Worm (Caenorhabditis elegans): ENCODE data around the gene clec-264.
A peak's percentile ranks its signal among the peaks of the same experiment; 100 is the strongest.

The clec-264 gene

DNA sequence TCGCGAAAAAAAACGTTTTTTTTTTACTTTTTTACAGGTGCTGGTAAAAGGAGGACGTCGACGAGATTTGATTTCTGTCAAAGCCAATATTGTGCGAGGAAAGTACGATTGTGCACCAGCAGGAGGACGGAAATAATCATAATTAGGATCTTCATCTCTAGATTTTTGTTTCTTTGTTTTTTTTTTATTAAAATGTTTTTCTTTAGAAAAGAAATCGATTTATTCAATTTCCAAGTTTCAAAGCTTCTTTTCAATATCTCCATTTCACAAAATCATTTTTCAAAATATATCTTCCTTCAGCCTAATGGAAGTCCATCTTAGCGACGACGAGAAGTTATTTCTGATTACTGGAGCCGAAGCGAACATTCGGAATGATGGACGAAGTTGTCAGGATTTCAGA is 11.9 kb downstream of the clec-264 start, which contains the start of gene exos-7:
Gene exos-7, plus strand, starts transcription at position 301 of the 400 bp plus-strand sequence.
- TF ChIP-seq elt-1 (tag; optimal IDR thresholded peaks at IDR 0.05; ENCODE audit: borderline replicate concordance, insufficient read depth): no peak
- no peak for TF ChIP-seq mls-2 (tag; optimal IDR thresholded peaks at IDR 0.05)
- TF ChIP-seq ceh-39 (tag; optimal IDR thresholded peaks at IDR 0.05): no peak
- no peak for TF ChIP-seq nhr-2 (tag; optimal IDR thresholded peaks at IDR 0.05)
- no peak for TF ChIP-seq flh-1 (GFP tag; optimal IDR thresholded peaks at IDR 0.05)
- no peak for TF ChIP-seq blmp-1 (tag; optimal IDR thresholded peaks at IDR 0.05)
- TF ChIP-seq cnd-1 (tag; optimal IDR thresholded peaks at IDR 0.05): no peak
- no peak for TF ChIP-seq drap-1 (GFP tag; optimal IDR thresholded peaks at IDR 0.05)
- TF ChIP-seq ceh-43 (GFP tag; optimal IDR thresholded peaks at IDR 0.05): no peak

DNA sequence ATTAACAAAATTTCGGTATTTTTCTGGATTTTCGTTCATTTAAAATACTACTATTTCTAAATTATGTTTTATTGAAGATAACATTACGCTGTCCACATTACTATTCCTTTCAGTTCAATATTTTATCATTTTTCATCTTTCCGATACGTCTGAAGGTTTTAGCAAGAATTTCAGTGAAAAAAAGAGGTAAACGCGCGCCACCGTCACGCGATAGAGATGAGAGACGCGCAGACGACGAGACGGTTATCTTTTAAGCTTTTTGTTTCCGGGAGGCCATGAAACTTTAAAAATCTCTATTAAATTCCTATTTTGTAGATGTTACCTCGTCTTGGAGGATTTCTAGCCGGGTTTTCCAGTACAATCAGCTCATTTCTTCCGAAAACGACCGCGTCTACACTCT is 12.7 kb downstream of the clec-264 start, which contains the start of gene mrps-12:
Gene mrps-12, plus strand, starts transcription at position 316 of the 400 bp plus-strand sequence.
- TF ChIP-seq lin-13 (tag; optimal IDR thresholded peaks at IDR 0.05): no peak
- peak; percentile 10 for TF ChIP-seq ces-1 (GFP tag; optimal IDR thresholded peaks at IDR 0.05)
- TF ChIP-seq ceh-83 (GFP tag; optimal IDR thresholded peaks at IDR 0.05): peak; percentile 41

DNA sequence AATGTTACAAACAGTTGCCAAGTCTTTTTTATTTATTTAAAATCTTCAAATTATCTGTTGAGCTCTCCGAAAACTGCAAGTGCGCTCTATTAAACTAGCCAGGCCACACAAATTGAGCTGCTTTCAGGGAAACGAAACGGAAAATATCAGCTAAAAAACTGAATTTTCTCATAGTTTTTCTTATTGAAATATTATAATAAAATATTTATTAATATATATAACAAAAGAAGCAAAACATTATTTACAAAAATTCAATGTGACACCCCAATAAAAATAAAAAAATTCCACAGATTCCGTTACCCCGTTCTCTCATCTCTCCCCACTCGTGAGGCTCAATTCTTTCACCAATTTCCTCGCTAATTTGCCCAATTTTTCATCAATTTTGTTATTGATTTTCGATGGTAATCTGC is 17.9 kb downstream of the clec-264 start:
- no peak for TF ChIP-seq elt-3 (tag; optimal IDR thresholded peaks at IDR 0.05)
- no peak for TF ChIP-seq ham-2 (GFP tag; optimal IDR thresholded peaks at IDR 0.05)
- TF ChIP-seq snpc-4 (tag; optimal IDR thresholded peaks at IDR 0.05): no peak
- TF ChIP-seq unc-39 (tag; optimal IDR thresholded peaks at IDR 0.05): no peak
- no peak for TF ChIP-seq nhr-28 (tag; optimal IDR thresholded peaks at IDR 0.05)
- no peak for TF ChIP-seq unc-62 (GFP tag; optimal IDR thresholded peaks at IDR 0.05)
- TF ChIP-seq drap-1 (GFP tag; optimal IDR thresholded peaks at IDR 0.05): no peak
- no peak for TF ChIP-seq nhr-76 (tag; optimal IDR thresholded peaks at IDR 0.05)
- no peak for TF ChIP-seq mab-5 (tag; optimal IDR thresholded peaks at IDR 0.05)
- TF ChIP-seq mep-1 (tag; optimal IDR thresholded peaks at IDR 0.05): peak; percentile 52
- peak; percentile 63 for TF ChIP-seq sptf-1 (tag; optimal IDR thresholded peaks at IDR 0.05)
- peak; percentile 7 for TF ChIP-seq lin-13 (tag; optimal IDR thresholded peaks at IDR 0.05)
- peak; percentile 15 for TF ChIP-seq bed-3 (GFP tag; optimal IDR thresholded peaks at IDR 0.05)
- no peak for TF ChIP-seq nhr-12 (tag; optimal IDR thresholded peaks at IDR 0.05)
- peak; percentile 90 for TF ChIP-seq ces-1 (GFP tag; optimal IDR thresholded peaks at IDR 0.05)
- no peak for TF ChIP-seq zip-8 (tag; optimal IDR thresholded peaks at IDR 0.05)

DNA sequence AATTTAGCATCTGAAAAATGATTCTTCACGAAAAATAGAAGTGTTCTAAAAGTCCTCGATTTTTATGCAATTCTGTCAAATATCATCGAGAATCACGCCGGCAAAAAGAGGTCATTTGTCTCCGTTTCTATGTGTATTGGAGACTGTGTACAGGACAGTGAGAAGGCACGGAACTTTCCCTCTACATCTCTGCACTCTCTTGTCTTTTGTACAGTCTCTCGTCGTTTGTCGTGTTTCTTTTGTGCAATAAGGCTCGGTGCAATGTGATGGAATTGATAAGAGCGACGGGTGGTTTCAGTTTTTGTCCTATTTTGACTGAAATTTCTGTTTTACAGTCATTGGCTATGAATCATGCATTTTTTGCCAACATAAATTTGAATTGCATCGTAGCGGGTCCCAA is 18.6 kb downstream of the clec-264 start:
- peak; percentile 45 for TF ChIP-seq pha-4 (tag; optimal IDR thresholded peaks at IDR 0.05)
- no peak for TF ChIP-seq nhr-28 (tag; optimal IDR thresholded peaks at IDR 0.05)

DNA sequence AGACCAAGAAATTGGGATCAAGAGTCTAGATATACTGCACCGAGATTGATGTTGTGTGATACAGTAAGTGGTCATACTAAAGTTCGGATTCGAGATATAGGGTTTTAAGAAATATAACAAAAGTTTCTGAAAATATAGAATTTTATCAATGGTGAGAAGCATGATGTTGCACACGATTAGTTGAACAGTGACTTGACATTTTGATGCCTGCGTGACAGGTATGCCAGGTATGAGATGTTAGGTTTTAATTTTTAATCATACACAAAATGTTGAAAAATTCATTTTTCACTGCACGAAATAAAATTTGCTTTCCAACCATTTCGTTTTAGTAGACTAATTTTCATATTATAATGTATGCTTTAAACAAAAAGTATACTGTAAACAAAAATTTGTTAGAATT is 20.1 kb downstream of the clec-264 start:
- no peak for TF ChIP-seq snpc-4 (tag; optimal IDR thresholded peaks at IDR 0.05)
- no peak for TF ChIP-seq unc-62 (GFP tag; optimal IDR thresholded peaks at IDR 0.05)
- TF ChIP-seq mls-2 (tag; optimal IDR thresholded peaks at IDR 0.05): no peak
- TF ChIP-seq nhr-12 (tag; optimal IDR thresholded peaks at IDR 0.05): no peak

DNA sequence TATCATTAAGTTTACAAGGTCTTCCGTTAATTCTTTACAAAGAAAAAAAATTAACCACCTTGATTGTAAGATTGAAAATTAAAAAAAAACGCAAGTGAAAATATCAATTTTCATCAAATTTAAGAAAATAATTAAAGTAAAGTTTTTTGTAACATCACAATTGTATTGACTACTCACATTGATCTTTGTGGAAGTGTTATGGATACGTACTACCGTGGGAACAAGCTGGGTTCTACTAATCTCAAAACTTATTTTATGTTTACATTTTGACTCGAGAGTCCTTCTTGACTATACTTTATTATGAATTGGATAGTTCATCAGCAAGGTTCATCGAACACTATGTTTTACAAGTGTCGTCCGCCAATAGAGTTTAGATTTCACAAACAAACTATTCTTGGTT is 21.0 kb downstream of the clec-264 start, which contains the start of gene num-1:
Gene num-1, plus strand, starts transcription at position 301 of the 400 bp plus-strand sequence.
- TF ChIP-seq sptf-1 (tag; optimal IDR thresholded peaks at IDR 0.05) (no peak), drap-1 (GFP tag; optimal IDR thresholded peaks at IDR 0.05) (no peak)

DNA sequence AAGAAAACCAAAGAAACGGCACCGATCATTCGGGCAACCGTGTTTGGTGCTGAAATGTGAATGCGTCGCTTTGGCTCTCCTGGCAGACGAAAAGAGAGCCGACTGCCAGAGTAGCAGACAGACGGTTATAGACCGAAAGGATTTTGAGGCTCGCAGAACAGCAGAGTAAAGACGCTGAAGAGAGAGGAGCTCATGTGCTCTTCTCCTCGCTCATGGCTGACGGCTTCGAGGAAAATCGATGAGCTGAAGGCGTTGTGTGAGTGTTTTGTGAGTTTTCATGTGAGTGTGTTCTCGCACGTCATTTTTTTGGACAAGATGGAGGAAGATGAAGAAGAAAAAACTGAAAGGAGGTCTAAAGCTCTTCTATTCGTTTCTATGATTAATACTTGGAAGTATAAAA is 21.7 kb downstream of the clec-264 start, which contains the start of gene sbt-1:
Gene sbt-1, minus strand, starts transcription at position 62 of the 400 bp plus-strand sequence.
- no peak for TF ChIP-seq ham-2 (GFP tag; optimal IDR thresholded peaks at IDR 0.05)
- TF ChIP-seq ceh-39 (tag; optimal IDR thresholded peaks at IDR 0.05): no peak
- no peak for TF ChIP-seq elt-3 (tag; optimal IDR thresholded peaks at IDR 0.05)
- no peak for TF ChIP-seq hlh-1 (tag; optimal IDR thresholded peaks at IDR 0.05)
- TF ChIP-seq lsy-2 (tag; optimal IDR thresholded peaks at IDR 0.05): no peak
- no peak for TF ChIP-seq mls-2 (tag; optimal IDR thresholded peaks at IDR 0.05)
- TF ChIP-seq ces-1 (GFP tag; optimal IDR thresholded peaks at IDR 0.05): peak; percentile 70
- no peak for TF ChIP-seq snpc-4 (tag; optimal IDR thresholded peaks at IDR 0.05)
- no peak for TF ChIP-seq ztf-11 (tag; optimal IDR thresholded peaks at IDR 0.05)
- TF ChIP-seq unc-39 (tag; optimal IDR thresholded peaks at IDR 0.05): no peak
- no peak for TF ChIP-seq nhr-237 (tag; optimal IDR thresholded peaks at IDR 0.05)
- TF ChIP-seq lin-32 (GFP tag; optimal IDR thresholded peaks at IDR 0.05): no peak
- no peak for TF ChIP-seq bed-3 (GFP tag; optimal IDR thresholded peaks at IDR 0.05)
- TF ChIP-seq mep-1 (tag; optimal IDR thresholded peaks at IDR 0.05): peak; percentile 5
